In genomic region chr3R:17425417-17425915, dm6 we compare ENCODE assay signal across 2 fruit fly cellular contexts.
TF ChIP-seq lines count a peak whose summit lies in the region.

cysu (plus strand) TSS chr3R:17425768.

- TF ChIP-seq CTCF in whole organism, embryonic (GFP tag; optimal IDR thresholded peaks at IDR 0.05; lab: Kevin White, UChicago), result no peak

TF ChIP-seq in whole organism, embryonic, 481 proteins besides CTCF, POLR2A, EP300 and RAD21:
- peak; percentile 58 for TF ChIP-seq Jarid2 (GFP tag; optimal IDR thresholded peaks at IDR 0.05; lab: Kevin White, UChicago)
- TF ChIP-seq CG10462 (GFP tag; optimal IDR thresholded peaks at IDR 0.05; lab: Kevin White, UChicago), result no peak
- TF ChIP-seq Stat92E (GFP tag; optimal IDR thresholded peaks at IDR 0.05; lab: Kevin White, UChicago), result no peak
- no peak for TF ChIP-seq CG15514 (GFP tag; optimal IDR thresholded peaks at IDR 0.05; lab: Kevin White, UChicago)
- TF ChIP-seq chinmo (GFP tag; IDR thresholded peaks at IDR 0.05; lab: Robert Waterston, UW; ENCODE audit: partially characterized antibody), result peak; percentile 82; the same call in 1 of the 4 replicates
- TF ChIP-seq z (GFP tag; IDR thresholded peaks at IDR 0.05; lab: Robert Waterston, UW), result peak; percentile 95
- peak; percentile 44; the same call in 1 of the 3 replicates for TF ChIP-seq zen2 (GFP tag; IDR thresholded peaks at IDR 0.05; lab: Robert Waterston, UW; ENCODE audit: partially characterized antibody)
- peak; percentile 87 for TF ChIP-seq Adf1 (GFP tag; IDR thresholded peaks at IDR 0.05; lab: Robert Waterston, UW)
- TF ChIP-seq Gug (GFP tag; IDR thresholded peaks at IDR 0.05; lab: Robert Waterston, UW), result no peak
- TF ChIP-seq zen (tag; optimal IDR thresholded peaks at IDR 0.05; lab: Kevin White, UChicago), result no peak
- TF ChIP-seq ERR (GFP tag; optimal IDR thresholded peaks at IDR 0.05; lab: Kevin White, UChicago), result no peak
- TF ChIP-seq CG6175 (GFP tag; IDR thresholded peaks at IDR 0.05; lab: Robert Waterston, UW), result peak; percentile 63; the same call in 2 of the 3 replicates

TF ChIP-seq in whole organism, prepupa, 60 proteins besides CTCF, POLR2A, EP300 and RAD21:
- peak; percentile 35 for TF ChIP-seq svp (GFP tag; lab: Kevin White, UChicago)
- 0 out of 3 replicates have a peak, but pooled peaks have one; percentile 19 for TF ChIP-seq CG8119 (GFP tag; IDR thresholded peaks at IDR 0.05; lab: Robert Waterston, UW)
- no peak for TF ChIP-seq CG31627 (GFP tag; optimal IDR thresholded peaks at IDR 0.05; lab: Kevin White, UChicago)
